Worm (Caenorhabditis elegans) whole organism, L4/young adult: ENCODE results near the gene vab-19.

Experiments
- W03F9.2 ChIP-seq: fragments of 150-350 bp; optimal IDR thresholded peaks from 2 replicates; lab custom pipeline; 2014; ENCODE audit warnings: missing biosample characterization, missing genetic modification characterization
- dao-5 ChIP-seq: sonication (generic microtip); optimal IDR thresholded peaks from 2 replicates; lab custom pipeline; 2016; ENCODE audit warnings: missing genotype, missing genetic modification characterization, moderate library complexity, missing compliant biosample characterization
- him-1 ChIP-seq: sonication (generic microtip); optimal IDR thresholded peaks from 2 replicates; lab custom pipeline; 2016; ENCODE audit warnings: missing genotype, missing genetic modification reagents, missing genetic modification characterization, missing compliant biosample characterization

The vab-19 gene

DNA sequence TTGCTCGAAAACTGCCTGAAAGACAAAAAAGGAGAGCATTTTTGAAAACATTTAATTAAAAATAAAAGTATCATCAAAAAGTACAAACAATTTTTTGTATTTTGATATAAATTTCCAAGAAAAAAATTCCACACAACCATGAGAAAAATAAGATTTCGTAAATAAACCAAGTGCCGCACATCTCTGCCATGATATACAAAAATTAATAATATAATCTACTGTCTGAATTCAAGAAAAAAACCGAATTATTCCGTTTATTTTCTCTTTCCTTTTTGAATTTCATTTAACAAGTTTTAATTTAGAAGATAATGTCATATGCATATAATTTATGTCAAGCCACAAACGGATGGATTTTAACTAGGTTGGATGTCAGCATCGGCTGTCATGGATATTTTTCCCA is 21.2 kb upstream of the vab-19 start, which contains the start of gene F42G2.2:
Gene F42G2.2 (plus strand): TSS at position 301 of the 400 bp plus-strand sequence.
- TF ChIP-seq him-1 (tag; lab: Kevin White, UChicago) (no peak), dao-5 (tag; lab: Kevin White, UChicago) (no peak), W03F9.2 (tag; lab: Kevin White, UChicago) (no peak)

DNA sequence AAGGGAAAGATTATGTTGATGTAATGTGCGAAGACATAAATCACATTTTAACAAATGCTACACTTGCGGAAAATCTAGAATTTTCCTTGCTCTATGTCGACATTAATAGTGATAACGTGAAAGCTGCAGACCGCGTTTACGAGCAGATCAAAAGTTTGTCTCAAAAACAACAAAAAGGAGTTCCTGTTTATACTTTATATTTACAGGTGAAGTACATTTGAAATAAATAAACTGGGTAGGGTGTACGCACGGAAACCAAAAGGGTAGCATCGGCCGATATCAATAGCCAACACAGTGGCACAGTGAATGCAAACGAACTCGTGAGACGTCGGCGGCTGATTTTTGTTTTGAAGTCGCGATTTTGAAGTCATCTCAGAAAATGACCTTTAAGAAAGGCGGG is 20.7 kb upstream of the vab-19 start:
- TF ChIP-seq him-1 (tag; lab: Kevin White, UChicago) (no peak), W03F9.2 (tag; lab: Kevin White, UChicago) (no peak), dao-5 (tag; lab: Kevin White, UChicago) (no peak)

DNA sequence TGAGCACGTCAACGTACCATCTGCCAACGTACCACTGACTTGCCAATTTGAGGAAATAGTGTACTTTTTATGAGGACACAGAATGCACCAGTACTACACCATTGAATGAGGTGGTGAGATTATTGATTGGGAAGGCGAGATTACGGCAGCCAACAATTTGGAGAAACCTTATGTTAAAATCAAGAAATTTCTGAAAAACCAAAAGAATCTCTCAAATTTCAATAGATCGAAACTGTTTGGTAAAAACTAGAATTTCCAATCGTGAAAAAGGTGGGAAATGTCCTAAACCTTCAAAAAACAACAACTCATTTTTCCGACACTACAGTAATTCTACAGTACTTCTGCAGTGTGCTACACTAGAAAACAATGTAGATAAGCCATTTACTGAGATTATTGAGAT is 11.1 kb upstream of the vab-19 start, which contains the start of gene ceh-86:
Gene ceh-86 (minus strand): TSS at position 101 of the 400 bp plus-strand sequence.
- no peak for TF ChIP-seq him-1 (tag; lab: Kevin White, UChicago)
- TF ChIP-seq W03F9.2 (tag; lab: Kevin White, UChicago) = no peak
- no peak for TF ChIP-seq dao-5 (tag; lab: Kevin White, UChicago)

DNA sequence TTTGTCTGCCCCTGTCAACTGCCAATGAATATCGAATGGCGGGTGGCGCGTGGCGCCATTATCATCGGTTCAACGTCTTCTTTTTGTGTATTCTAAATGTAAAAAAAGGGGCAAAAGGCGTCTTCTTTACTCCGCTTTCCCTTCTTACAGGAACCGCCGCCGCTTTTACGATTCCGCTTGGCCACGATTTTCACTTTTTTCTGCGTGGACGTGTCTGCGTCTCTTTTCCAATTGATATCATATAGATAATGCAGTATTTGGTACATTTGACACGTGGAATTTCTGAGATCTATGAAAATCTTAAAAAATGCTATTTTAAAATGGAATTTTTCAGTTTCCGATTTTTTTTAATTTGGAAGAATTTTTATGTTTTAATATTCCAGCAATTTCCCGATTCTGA is 7.5 kb upstream of the vab-19 start:
- no peak for TF ChIP-seq W03F9.2 (tag; lab: Kevin White, UChicago)

DNA sequence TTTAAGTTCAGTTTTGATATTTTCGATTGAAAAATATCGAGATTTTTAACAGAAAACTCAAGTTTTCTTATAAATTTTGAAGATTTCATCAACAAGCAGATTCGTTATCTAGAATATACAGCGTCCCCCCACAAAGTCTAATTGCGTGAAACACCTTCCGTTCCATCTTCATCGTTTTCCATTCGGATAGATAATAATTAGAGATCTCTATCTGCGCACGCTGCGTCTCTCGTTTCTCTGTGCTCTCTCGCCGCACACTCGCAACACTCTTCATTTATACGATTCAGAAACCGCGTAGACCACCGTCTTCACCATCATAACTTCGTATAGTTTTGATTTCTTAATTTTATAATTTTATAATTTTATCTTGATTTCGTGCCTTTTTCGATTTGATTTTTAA is 6.3 kb upstream of the vab-19 start:
- TF ChIP-seq W03F9.2 (tag; lab: Kevin White, UChicago) = no peak
- no peak for TF ChIP-seq him-1 (tag; lab: Kevin White, UChicago)
- no peak for TF ChIP-seq dao-5 (tag; lab: Kevin White, UChicago)

DNA sequence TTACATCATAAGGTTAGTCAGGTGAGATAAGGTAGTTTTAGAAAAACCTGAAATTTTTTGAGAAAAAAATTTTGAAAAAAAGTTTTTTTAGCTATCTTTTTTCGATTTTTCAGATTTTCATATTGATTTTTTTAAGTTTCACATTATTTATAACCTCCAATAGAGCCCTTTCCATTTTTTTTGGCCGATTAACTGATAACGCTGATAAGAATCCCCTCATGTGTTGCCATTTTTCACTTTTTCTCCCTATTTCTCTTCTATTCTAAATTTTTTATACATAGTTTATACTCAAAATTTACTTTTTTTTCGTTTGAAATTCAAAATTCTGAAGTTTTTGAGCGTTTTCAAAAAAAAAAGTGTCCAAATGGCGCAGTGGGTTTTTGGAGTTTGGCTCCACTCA is 4.9 kb upstream of the vab-19 start:
- TF ChIP-seq dao-5 (tag; lab: Kevin White, UChicago) (no peak), W03F9.2 (tag; lab: Kevin White, UChicago) (no peak), him-1 (tag; lab: Kevin White, UChicago) (no peak)

DNA sequence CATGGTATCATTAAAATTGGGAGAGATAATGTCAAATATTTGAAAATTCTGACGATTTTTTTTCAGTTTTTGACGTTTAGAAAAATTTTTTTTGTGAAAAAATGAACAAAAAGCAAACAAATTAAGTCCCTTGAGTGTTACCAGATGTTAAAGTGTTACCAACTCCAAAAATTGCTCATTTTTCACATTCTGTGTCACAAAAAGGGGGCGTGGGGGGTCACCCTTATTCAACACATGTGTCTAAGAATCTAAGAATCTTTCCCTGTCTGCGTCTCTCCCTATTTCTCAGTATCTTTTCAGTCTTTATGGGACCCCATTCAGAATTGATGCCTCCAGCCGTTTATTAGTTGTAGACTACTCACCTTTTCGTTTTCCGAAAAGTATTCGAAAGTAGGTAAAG is 4.1 kb upstream of the vab-19 start:
- TF ChIP-seq dao-5 (tag; lab: Kevin White, UChicago) = no peak
- no peak for TF ChIP-seq him-1 (tag; lab: Kevin White, UChicago)

DNA sequence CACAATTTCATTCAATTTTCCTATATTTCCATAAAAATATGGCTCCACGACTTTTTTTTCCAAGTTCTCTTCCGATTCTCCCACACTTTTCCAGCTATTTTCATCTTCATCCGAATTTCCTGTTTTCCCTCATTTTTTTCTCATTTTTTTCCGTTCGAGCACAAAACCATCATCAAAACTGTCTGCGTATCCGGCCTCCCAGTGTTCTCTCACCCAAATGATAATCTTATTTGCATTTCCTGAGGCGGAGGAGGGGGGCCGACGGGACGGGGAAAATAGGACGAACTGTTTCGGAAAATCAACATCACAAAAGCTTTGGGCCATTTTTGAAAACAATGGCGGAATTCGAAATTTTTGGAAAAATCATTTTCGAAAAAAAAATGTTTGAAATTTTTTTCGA is 2.8 kb upstream of the vab-19 start:
- TF ChIP-seq dao-5 (tag; lab: Kevin White, UChicago) = no peak
- TF ChIP-seq him-1 (tag; lab: Kevin White, UChicago) = no peak
- no peak for TF ChIP-seq W03F9.2 (tag; lab: Kevin White, UChicago)

DNA sequence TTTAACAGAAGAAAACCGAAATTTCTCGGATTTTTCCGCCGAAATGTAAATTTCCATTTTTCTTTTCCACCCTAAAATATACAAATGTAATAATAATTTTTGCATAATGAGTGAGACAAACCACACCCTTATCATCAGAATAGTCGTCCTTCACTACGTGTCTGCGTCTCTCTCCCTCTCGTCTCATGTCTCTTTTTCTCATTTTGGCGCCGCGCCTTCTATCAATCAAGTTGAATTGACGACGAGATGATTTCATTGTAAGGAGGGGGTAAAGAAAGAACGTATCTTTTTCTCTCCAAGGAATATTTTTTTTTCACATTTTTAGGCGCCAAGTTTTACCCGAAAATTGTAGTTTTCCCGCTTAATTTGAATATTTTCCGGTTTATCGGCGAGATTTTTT is 836 bp upstream of the vab-19 start:
- TF ChIP-seq W03F9.2 (tag; lab: Kevin White, UChicago) (no peak), him-1 (tag; lab: Kevin White, UChicago) (no peak), dao-5 (tag; lab: Kevin White, UChicago) (no peak)

DNA sequence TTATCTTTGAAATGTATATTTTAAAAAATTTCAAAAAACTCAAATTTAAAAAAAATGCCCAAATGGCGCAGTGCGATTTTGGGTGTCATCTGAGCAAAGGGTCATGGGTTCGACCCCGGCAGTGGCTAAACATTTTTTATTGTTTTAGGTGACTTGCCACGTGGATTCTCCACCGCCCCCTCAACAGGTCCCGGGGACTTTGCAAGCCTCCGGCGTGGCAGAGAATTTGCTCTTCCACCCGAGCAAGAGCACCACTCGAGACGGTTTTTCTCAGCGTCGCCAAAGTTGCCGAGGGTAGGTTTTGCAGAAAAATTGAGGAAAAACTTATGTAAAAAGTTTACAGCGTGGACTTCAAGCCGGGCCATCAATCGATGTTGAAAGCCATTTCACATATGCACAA is 2.1 kb downstream of the vab-19 start:
- TF ChIP-seq him-1 (tag; lab: Kevin White, UChicago) = no peak

DNA sequence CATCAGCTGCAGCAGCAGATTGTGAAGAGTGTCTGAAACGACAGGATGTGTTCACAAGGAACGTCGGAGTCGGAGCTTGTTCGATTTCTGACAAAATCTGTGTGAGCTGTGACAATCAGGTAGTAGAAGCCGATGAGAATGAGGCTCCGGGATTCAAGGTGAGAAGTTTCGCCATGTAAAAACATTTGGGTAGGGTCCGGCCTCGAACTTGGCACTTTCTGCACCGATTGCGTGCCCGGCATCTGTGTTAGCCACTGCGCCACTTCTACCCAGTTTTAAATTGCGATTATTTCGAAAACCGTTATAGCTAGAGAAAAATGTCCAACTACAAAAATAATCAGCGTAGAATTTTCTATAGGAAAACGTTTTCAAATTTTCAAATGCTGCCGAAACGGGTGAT is 3.6 kb downstream of the vab-19 start:
- TF ChIP-seq W03F9.2 (tag; lab: Kevin White, UChicago) (no peak), dao-5 (tag; lab: Kevin White, UChicago) (no peak), him-1 (tag; lab: Kevin White, UChicago) (no peak)

DNA sequence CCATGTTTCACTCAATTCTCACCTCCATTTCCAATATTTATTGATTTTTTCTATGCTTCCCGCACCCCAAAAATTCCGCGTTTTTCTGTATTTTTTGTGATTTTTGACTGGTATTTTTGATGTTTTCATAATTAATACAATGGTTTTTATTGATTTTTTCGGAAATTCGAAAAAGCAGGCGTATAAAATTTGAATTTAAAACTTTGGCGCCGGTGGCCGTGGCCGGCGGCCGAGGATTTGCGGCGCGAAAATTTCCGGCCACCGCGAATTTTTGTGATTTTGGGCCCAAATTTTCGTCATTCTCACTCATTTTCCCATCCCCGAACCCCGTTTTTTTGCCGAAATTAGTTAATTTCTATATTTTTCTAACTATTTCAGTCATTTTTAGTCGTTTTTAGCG is 7.9 kb downstream of the vab-19 start:
- TF ChIP-seq dao-5 (tag; lab: Kevin White, UChicago) = no peak
- peak; percentile 6 for TF ChIP-seq W03F9.2 (tag; lab: Kevin White, UChicago)
- peak; percentile 31 for TF ChIP-seq him-1 (tag; lab: Kevin White, UChicago)

DNA sequence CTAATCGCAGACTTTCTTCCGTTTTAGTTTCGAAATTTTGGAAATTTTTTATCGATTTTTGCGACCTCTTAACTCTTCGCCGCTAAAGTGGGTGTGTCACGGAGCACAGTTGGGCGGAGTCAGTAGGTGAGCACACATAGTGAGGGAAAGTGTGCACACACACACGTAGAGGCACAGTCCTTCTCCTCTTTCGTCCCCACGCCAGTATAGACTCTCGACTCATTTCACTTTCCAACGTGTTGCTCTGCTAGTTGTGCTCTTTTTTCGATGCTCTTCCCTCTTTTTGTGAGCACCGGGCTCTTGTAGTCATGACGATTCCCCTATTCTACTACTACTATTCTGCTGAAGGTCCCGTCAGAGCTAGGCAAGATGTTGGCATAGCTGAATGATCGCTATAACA is 9.4 kb downstream of the vab-19 start:
- no peak for TF ChIP-seq him-1 (tag; lab: Kevin White, UChicago)
- no peak for TF ChIP-seq dao-5 (tag; lab: Kevin White, UChicago)
- TF ChIP-seq W03F9.2 (tag; lab: Kevin White, UChicago) = no peak

DNA sequence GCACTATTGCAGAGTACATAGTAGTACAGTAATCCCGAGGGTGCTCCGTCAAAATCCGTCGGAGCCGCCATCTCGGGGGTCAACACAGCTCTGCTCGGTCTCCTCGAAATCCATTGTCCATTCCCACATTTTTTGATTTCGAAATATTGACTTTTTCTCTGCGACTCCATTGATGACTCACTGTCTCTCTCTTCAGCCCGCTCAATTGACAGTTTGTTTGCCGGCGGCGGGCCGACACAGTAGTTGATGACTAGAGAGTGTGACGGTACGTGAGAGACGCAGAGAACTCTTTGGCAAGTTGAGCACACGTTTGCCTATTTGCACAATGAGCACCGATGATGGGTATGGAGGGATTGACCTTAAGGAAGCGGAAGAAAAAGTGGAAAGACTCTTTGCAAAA is 11.7 kb downstream of the vab-19 start:
- TF ChIP-seq W03F9.2 (tag; lab: Kevin White, UChicago) (no peak), him-1 (tag; lab: Kevin White, UChicago) (no peak), dao-5 (tag; lab: Kevin White, UChicago) (no peak)
